Fruit fly (Drosophila melanogaster) whole organism, embryonic: ENCODE data around the gene Sfp26Ad.

Experiments used
- Awh ChIP-seq: fragments of 200-800 bp; sonication (Bioruptor generic); IDR thresholded peaks from 2 replicates; pipeline ENCODE4, ENCODE4 v1.3.6; 2022; ENCODE audit warnings: missing biosample characterization, missing genetic modification characterization
- Blimp-1 ChIP-seq: fragments of 200-800 bp; sonication (Bioruptor generic); optimal IDR thresholded peaks from 3 replicates; lab custom pipeline; 2018; ENCODE audit warnings: missing biosample characterization, missing genetic modification characterization, mild to moderate bottlenecking, moderate library complexity, missing genetic modification reagents
- CG10543 ChIP-seq: fragments of 200-800 bp; sonication (Bioruptor generic); optimal IDR thresholded peaks from 3 replicates; lab custom pipeline; 2017; ENCODE audit warnings: missing biosample characterization, mild to moderate bottlenecking, missing genetic modification characterization, moderate library complexity
- CG11247 ChIP-seq: fragments of 200-800 bp; sonication (Bioruptor generic); IDR thresholded peaks from 2 replicates; pipeline ENCODE4 v1.3.6; 2022; ENCODE audit warnings: missing biosample characterization, missing genetic modification characterization
- CG12942 ChIP-seq: fragments of 200-800 bp; sonication (Bioruptor generic); optimal IDR thresholded peaks from 3 replicates; lab custom pipeline; 2016; ENCODE audit warnings: missing biosample characterization, missing genetic modification characterization
- CG13894 ChIP-seq: fragments of 200-800 bp; sonication (Bioruptor generic); optimal IDR thresholded peaks from 3 replicates; lab custom pipeline; 2018; ENCODE audit warnings: missing biosample characterization, mild to moderate bottlenecking, missing genetic modification characterization, moderate library complexity
- CG14965 ChIP-seq: fragments of 200-800 bp; sonication (Bioruptor generic); optimal IDR thresholded peaks from 2 replicates; lab custom pipeline; 2016; ENCODE audit warnings: missing biosample characterization, missing genetic modification characterization, borderline replicate concordance
- CG15601 ChIP-seq: fragments of 200-800 bp; sonication (Bioruptor generic); optimal IDR thresholded peaks from 3 replicates; lab custom pipeline; 2019; ENCODE audit warnings: missing biosample characterization, mild to moderate bottlenecking, missing genetic modification characterization, moderate library complexity
- CG1792 ChIP-seq: fragments of 200-800 bp; sonication (Bioruptor generic); optimal IDR thresholded peaks from 2 replicates; lab custom pipeline; 2016; ENCODE audit warnings: missing biosample characterization, missing genetic modification characterization
- CG18262 ChIP-seq: fragments of 200-800 bp; optimal IDR thresholded peaks from 3 replicates; lab custom pipeline; 2019; ENCODE audit warnings: missing biosample characterization, mild to moderate bottlenecking, missing genetic modification characterization, moderate library complexity
- CG4282 ChIP-seq: fragments of 200-800 bp; sonication (Bioruptor generic); optimal IDR thresholded peaks from 2 replicates; lab custom pipeline; 2016; ENCODE audit warnings: missing biosample characterization, missing genetic modification characterization
- CG7372 ChIP-seq: fragments of 200-800 bp; sonication (Bioruptor generic); IDR thresholded peaks from 2 replicates; pipeline ENCODE4 v1.3.6; 2022; ENCODE audit warnings: missing biosample characterization, missing genetic modification characterization
- CG7987 ChIP-seq: fragments of 200-800 bp; sonication (Bioruptor generic); optimal IDR thresholded peaks from 2 replicates; lab custom pipeline; 2018; ENCODE audit warnings: missing biosample characterization, mild to moderate bottlenecking, missing genetic modification characterization, moderate library complexity
- CG8478 ChIP-seq: fragments of >200 bp; optimal IDR thresholded peaks from 2 replicates; lab custom pipeline; 2018
- Deaf1 ChIP-seq: fragments of 200-800 bp; optimal IDR thresholded peaks from 3 replicates; lab custom pipeline; 2019; ENCODE audit warnings: missing biosample characterization, mild to moderate bottlenecking, missing genetic modification characterization, moderate library complexity
- Dll ChIP-seq: fragments of 200-800 bp; sonication (Bioruptor generic); IDR thresholded peaks from 4 replicates; pipeline ENCODE4 v1.3.6; 2022; ENCODE audit warnings: missing biosample characterization, missing genetic modification characterization; ENCODE audit not compliant: partially characterized antibody
- Gsc ChIP-seq: fragments of 200-800 bp; sonication (Bioruptor generic); IDR thresholded peaks from 2 replicates; pipeline ENCODE4 v1.3.6; 2022; ENCODE audit warnings: missing biosample characterization, missing genetic modification characterization
- Hr78 ChIP-seq, 2 experiments: fragments of 200-800 bp in 1 of 2; fragments of >200 bp in 1 of 2; sonication (Bioruptor generic) in 1 of 2; optimal IDR thresholded peaks; 2 replicates each; lab custom pipeline; 2017 to 2019; ENCODE audit warnings: missing biosample characterization in 2 of 2, missing genetic modification characterization in 2 of 2, mild to moderate bottlenecking in 1 of 2, moderate library complexity in 1 of 2
- Med ChIP-seq: fragments of 200-800 bp; sonication (Bioruptor generic); peaks from one replicate; lab custom pipeline; 2016; ENCODE audit warnings: missing biosample characterization, missing genetic modification characterization, mild to moderate bottlenecking, inconsistent platforms, moderate library complexity
- Nf-YA ChIP-seq: fragments of 200-800 bp; sonication (Bioruptor generic); IDR thresholded peaks from 2 replicates; pipeline ENCODE4 v1.3.6; 2022; ENCODE audit warnings: missing biosample characterization, missing genetic modification characterization
- Pdp1 ChIP-seq, 2 experiments: fragments of 200-800 bp; sonication (Bioruptor generic); optimal IDR thresholded peaks; 3 replicates each; lab custom pipeline; 2016; ENCODE audit warnings: missing biosample characterization in 2 of 2, missing genetic modification characterization in 2 of 2, mild to moderate bottlenecking in 1 of 2, moderate library complexity in 1 of 2
- Rfx ChIP-seq: fragments of 200-800 bp; sonication (Bioruptor generic); IDR thresholded peaks from 2 replicates; pipeline ENCODE4 v1.3.6; 2022; ENCODE audit warnings: missing biosample characterization, missing genetic modification characterization
- Sry-β ChIP-seq: fragments of 200-800 bp; sonication (Bioruptor generic); optimal IDR thresholded peaks from 2 replicates; lab custom pipeline; 2018; ENCODE audit warnings: missing biosample characterization, mild to moderate bottlenecking, missing genetic modification characterization, moderate library complexity
- TFAM ChIP-seq: fragments of 200-800 bp; sonication (Bioruptor generic); optimal IDR thresholded peaks from 2 replicates; lab custom pipeline; 2017; ENCODE audit warnings: missing biosample characterization, missing genetic modification characterization, inconsistent platforms
- abd-A ChIP-seq: fragments of 200-800 bp; sonication (Bioruptor generic); optimal IDR thresholded peaks from 3 replicates; lab custom pipeline; 2019; ENCODE audit warnings: missing biosample characterization, mild to moderate bottlenecking, missing genetic modification characterization, moderate library complexity
- al ChIP-seq: fragments of 200-800 bp; sonication (Bioruptor generic); IDR thresholded peaks from 2 replicates; pipeline ENCODE4 v1.3.6; 2022; ENCODE audit warnings: missing biosample characterization, missing genetic modification characterization
- ato ChIP-seq: fragments of 200-800 bp; sonication (Bioruptor generic); IDR thresholded peaks from 2 replicates; pipeline ENCODE4 v1.3.6; 2022; ENCODE audit warnings: missing biosample characterization, missing genetic modification characterization; ENCODE audit not compliant: partially characterized antibody
- bbx ChIP-seq: fragments of 200-800 bp; sonication (Bioruptor generic); IDR thresholded peaks from 2 replicates; pipeline ENCODE4 v1.3.6; 2022; ENCODE audit warnings: missing biosample characterization, missing genetic modification characterization; ENCODE audit not compliant: partially characterized antibody
- dan ChIP-seq: fragments of 200-800 bp; sonication (Bioruptor generic); IDR thresholded peaks from 2 replicates; pipeline ENCODE4 v1.3.6; 2022; ENCODE audit warnings: missing biosample characterization, missing genetic modification characterization
- emc ChIP-seq: fragments of 200-800 bp; sonication (Bioruptor generic); optimal IDR thresholded peaks from 2 replicates; lab custom pipeline; 2016; ENCODE audit warnings: missing biosample characterization, missing genetic modification characterization
- exex ChIP-seq: fragments of 200-800 bp; sonication (Bioruptor generic); optimal IDR thresholded peaks from 4 replicates; lab custom pipeline; 2018; ENCODE audit warnings: missing biosample characterization, mild to moderate bottlenecking, missing genetic modification characterization, moderate library complexity
- gcm ChIP-seq: fragments of 200-800 bp; sonication (Bioruptor generic); optimal IDR thresholded peaks from 2 replicates; lab custom pipeline; 2019; ENCODE audit warnings: missing biosample characterization, mild to moderate bottlenecking, missing genetic modification characterization, moderate library complexity
- hbn ChIP-seq: fragments of 200-800 bp; sonication (Bioruptor generic); IDR thresholded peaks from 2 replicates; pipeline ENCODE4 v1.3.6; 2022; ENCODE audit warnings: missing biosample characterization, missing genetic modification characterization; ENCODE audit not compliant: partially characterized antibody
- jumu ChIP-seq: fragments of 200-800 bp; sonication (Bioruptor generic); optimal IDR thresholded peaks from 3 replicates; lab custom pipeline; 2016; ENCODE audit warnings: missing biosample characterization, missing genetic modification characterization
- p53 ChIP-seq: fragments of 200-800 bp; sonication (Bioruptor generic); optimal IDR thresholded peaks from 2 replicates; lab custom pipeline; 2016; ENCODE audit warnings: missing biosample characterization, missing genetic modification characterization
- psq ChIP-seq: fragments of 200-800 bp; sonication (Bioruptor generic); optimal IDR thresholded peaks from 2 replicates; lab custom pipeline; 2017; ENCODE audit warnings: missing biosample characterization, missing genetic modification characterization
- row ChIP-seq: fragments of 200-800 bp; sonication (Bioruptor generic); IDR thresholded peaks from 3 replicates; pipeline ENCODE4 v1.3.6; 2022; ENCODE audit warnings: missing biosample characterization, missing genetic modification characterization
- sd ChIP-seq: fragments of 200-800 bp; sonication (Bioruptor generic); optimal IDR thresholded peaks from 3 replicates; lab custom pipeline; 2018; ENCODE audit warnings: missing biosample characterization, mild to moderate bottlenecking, missing genetic modification characterization, moderate library complexity
- sqz ChIP-seq: fragments of 200-800 bp; sonication (Bioruptor generic); optimal IDR thresholded peaks from 3 replicates; lab custom pipeline; 2018; ENCODE audit warnings: missing biosample characterization, mild to moderate bottlenecking, missing genetic modification characterization
- sr ChIP-seq: fragments of 200-800 bp; sonication (Bioruptor generic); IDR thresholded peaks from 3 replicates; pipeline ENCODE4 v1.3.6; 2022; ENCODE audit warnings: missing biosample characterization, missing genetic modification characterization
- trem ChIP-seq: fragments of 200-800 bp; optimal IDR thresholded peaks from 3 replicates; lab custom pipeline; 2019; ENCODE audit warnings: missing biosample characterization, mild to moderate bottlenecking, missing genetic modification characterization, moderate library complexity
- wor ChIP-seq: fragments of 200-800 bp; sonication (Bioruptor generic); IDR thresholded peaks from 2 replicates; pipeline ENCODE4 v1.3.6; 2022; ENCODE audit warnings: missing biosample characterization, missing genetic modification characterization
- z ChIP-seq: fragments of 200-800 bp; sonication (Bioruptor generic); IDR thresholded peaks from 3 replicates; pipeline ENCODE4 v1.3.6; 2022; ENCODE audit warnings: missing biosample characterization, missing genetic modification characterization

Gene Sfp26Ad

dm6 chr2L:5899170-5899708 lies 43.9 kb downstream of the Sfp26Ad start (continued):
- TF ChIP-seq Sry-β (GFP tag; lab: Kevin White, UChicago) = no peak
- TF ChIP-seq gcm (GFP tag; lab: Kevin White, UChicago) = no peak
- TF ChIP-seq Gsc (GFP tag; lab: Robert Waterston, UW) = no peak
- TF ChIP-seq CG14965 = no peak
- peak; percentile 65; the same call in 1 of the 3 replicates for TF ChIP-seq z (GFP tag; lab: Robert Waterston, UW)
- peak in 1 of 2 experiments; percentile 10 for TF ChIP-seq Pdp1 (GFP tag; optimal IDR thresholded peaks at IDR 0.05; lab: Kevin White, UChicago)
- peak; percentile 1 for TF ChIP-seq CG18262 (tag; lab: Kevin White, UChicago)
- no peak for TF ChIP-seq psq (GFP tag; lab: Kevin White, UChicago)
- no peak for TF ChIP-seq row (GFP tag; lab: Robert Waterston, UW)
- no peak for TF ChIP-seq CG12942 (GFP tag; lab: Kevin White, UChicago)
- TF ChIP-seq Blimp-1 (GFP tag; lab: Kevin White, UChicago) = peak; percentile 25
- TF ChIP-seq Hr78 (GFP tag; optimal IDR thresholded peaks at IDR 0.05; lab: Kevin White, UChicago) = no peak
- peak; percentile 62 for TF ChIP-seq Med (GFP tag; lab: Kevin White, UChicago)
- no peak for TF ChIP-seq trem (tag; lab: Kevin White, UChicago)
- peak; percentile 26; the same call in 1 of the 2 replicates for TF ChIP-seq Rfx (GFP tag; lab: Robert Waterston, UW)
- no peak for TF ChIP-seq CG4282 (GFP tag; lab: Kevin White, UChicago)
- TF ChIP-seq Deaf1 = peak; percentile 18
- TF ChIP-seq dan (GFP tag; lab: Robert Waterston, UW) = no peak
- no peak for TF ChIP-seq wor (GFP tag; lab: Robert Waterston, UW)
- TF ChIP-seq Nf-YA (GFP tag; lab: Robert Waterston, UW) = 0 out of 2 replicates have a peak, but pooled peaks have one; percentile 6

- peak; percentile 13 for TF ChIP-seq CG13894 (tag; lab: Kevin White, UChicago)
- TF ChIP-seq CG8478 (lab: Kevin White, UChicago) = no peak
- no peak for TF ChIP-seq CG1792
- TF ChIP-seq sqz (GFP tag; lab: Kevin White, UChicago) = no peak
- peak; percentile 87 for TF ChIP-seq CG15601
- peak; percentile 31 for TF ChIP-seq sd
- TF ChIP-seq CG7987 (GFP tag; lab: Kevin White, UChicago) = no peak
- TF ChIP-seq abd-A (tag; lab: Kevin White, UChicago) = peak; percentile 47
- TF ChIP-seq sr (GFP tag; lab: Robert Waterston, UW) = peak; percentile 95
- no peak for TF ChIP-seq bbx (GFP tag; lab: Robert Waterston, UW)
- 0 out of 2 replicates have a peak, but pooled peaks have one; percentile 39 for TF ChIP-seq Awh
- no peak for TF ChIP-seq CG7372 (GFP tag; lab: Robert Waterston, UW)
Measured at dm6 chr2L:5894533-5894932, 48.6 kb downstream of the Sfp26Ad start.

- no peak for TF ChIP-seq al
- no peak for TF ChIP-seq hbn (GFP tag; lab: Robert Waterston, UW)
- TF ChIP-seq Pdp1 (GFP tag; optimal IDR thresholded peaks at IDR 0.05; lab: Kevin White, UChicago) = peak in 1 of 2 experiments; percentile 29
Measured at dm6 chr2L:5893796-5894195, 49.3 kb downstream of the Sfp26Ad start, which contains the start of gene Acp26Aa. TSS of gene Acp26Aa (minus strand) at chr2L:5893896.

dm6 chr2L:5892762-5893161 lies 50.3 kb downstream of the Sfp26Ad start, which contains the start of gene Acp26Ab:
TSS of gene Acp26Ab (minus strand) at chr2L:5892862.
- TF ChIP-seq Pdp1 (GFP tag; optimal IDR thresholded peaks at IDR 0.05; lab: Kevin White, UChicago) = no peak
- no peak for TF ChIP-seq Dll (GFP tag; lab: Robert Waterston, UW)
- no peak for TF ChIP-seq exex (tag; lab: Kevin White, UChicago)
- TF ChIP-seq p53 (GFP tag; lab: Kevin White, UChicago) = no peak
- no peak for TF ChIP-seq bbx (GFP tag; lab: Robert Waterston, UW)
- TF ChIP-seq ato (GFP tag; lab: Robert Waterston, UW) = no peak
- TF ChIP-seq emc (GFP tag; lab: Kevin White, UChicago) = no peak
- TF ChIP-seq TFAM (GFP tag; lab: Kevin White, UChicago) = no peak
- TF ChIP-seq Sry-β (GFP tag; lab: Kevin White, UChicago) = no peak
- no peak for TF ChIP-seq jumu
- no peak for TF ChIP-seq CG10543 (GFP tag; lab: Kevin White, UChicago)
- TF ChIP-seq CG11247 (GFP tag; lab: Robert Waterston, UW) = no peak
- TF ChIP-seq, all 482 proteins: peak for 0
